Fruit fly (Drosophila melanogaster) whole organism, embryonic: ENCODE measurements around the gene DhpD.

Source experiments
- Antp ChIP-seq: fragments of 200-800 bp; sonication (Bioruptor generic); optimal IDR thresholded peaks from 3 replicates; lab custom pipeline; 2016; ENCODE audit warnings: missing biosample characterization, missing genetic modification characterization
- Asciz ChIP-seq: fragments of 200-800 bp; sonication (Bioruptor generic); optimal IDR thresholded peaks from 2 replicates; lab custom pipeline; 2017; ENCODE audit warnings: missing biosample characterization, mild to moderate bottlenecking, missing genetic modification characterization, missing genetic modification reagents
- Blimp-1 ChIP-seq: fragments of 200-800 bp; sonication (Bioruptor generic); optimal IDR thresholded peaks from 3 replicates; lab custom pipeline; 2018; ENCODE audit warnings: missing biosample characterization, missing genetic modification characterization, mild to moderate bottlenecking, moderate library complexity, missing genetic modification reagents
- CG11456 ChIP-seq: fragments of 200-800 bp; sonication (Bioruptor generic); IDR thresholded peaks from 3 replicates; pipeline ENCODE4 v1.3.6; 2022; ENCODE audit warnings: missing biosample characterization, missing genetic modification characterization
- CG11696 ChIP-seq: fragments of 200-800 bp; sonication (Bioruptor generic); IDR thresholded peaks from 2 replicates; pipeline ENCODE4 v1.3.6; 2022; ENCODE audit warnings: missing biosample characterization, missing genetic modification characterization
- CG11723 ChIP-seq: fragments of 200-800 bp; sonication (Bioruptor generic); optimal IDR thresholded peaks from 2 replicates; lab custom pipeline; 2017; ENCODE audit warnings: missing biosample characterization, mild to moderate bottlenecking, missing genetic modification characterization
- CG12769 ChIP-seq: fragments of 200-800 bp; sonication (Bioruptor generic); optimal IDR thresholded peaks from 2 replicates; lab custom pipeline; 2019; ENCODE audit warnings: missing biosample characterization, mild to moderate bottlenecking, missing genetic modification characterization, moderate library complexity
- CG13123 ChIP-seq: fragments of 200-800 bp; sonication (Bioruptor generic); optimal IDR thresholded peaks from 2 replicates; lab custom pipeline; 2016; ENCODE audit warnings: missing biosample characterization, missing genetic modification characterization
- CG15269 ChIP-seq: fragments of 200-800 bp; sonication (Bioruptor generic); optimal IDR thresholded peaks from 2 replicates; lab custom pipeline; 2018; ENCODE audit warnings: missing biosample characterization, mild to moderate bottlenecking, missing genetic modification characterization, moderate library complexity
- CG16779 ChIP-seq: fragments of 200-800 bp; sonication (Bioruptor generic); IDR thresholded peaks from 2 replicates; pipeline ENCODE4 v1.3.6; 2022; ENCODE audit warnings: missing biosample characterization, missing genetic modification characterization
- CG16863 ChIP-seq: fragments of 200-800 bp; sonication (Bioruptor generic); optimal IDR thresholded peaks from 3 replicates; lab custom pipeline; 2016; ENCODE audit warnings: missing biosample characterization, missing genetic modification characterization
- CG17328 ChIP-seq: fragments of 200-800 bp; sonication (Bioruptor generic); IDR thresholded peaks from 2 replicates; pipeline ENCODE4 v1.3.6; 2022; ENCODE audit warnings: missing biosample characterization, missing genetic modification characterization
- CG43689 ChIP-seq: fragments of 200-800 bp; sonication (Bioruptor generic); IDR thresholded peaks from 2 replicates; pipeline ENCODE4 v1.3.6; 2022; ENCODE audit warnings: missing biosample characterization, missing genetic modification characterization
- CG4404 ChIP-seq: fragments of 200-800 bp; sonication (Bioruptor generic); IDR thresholded peaks from 2 replicates; pipeline ENCODE4 v1.3.6; 2022; ENCODE audit warnings: missing biosample characterization, missing genetic modification characterization
- CG6854 ChIP-seq: fragments of 200-800 bp; sonication (Bioruptor generic); optimal IDR thresholded peaks from 3 replicates; lab custom pipeline; 2017; ENCODE audit warnings: missing biosample characterization, mild to moderate bottlenecking, missing genetic modification characterization
- CG7372 ChIP-seq: fragments of 200-800 bp; sonication (Bioruptor generic); IDR thresholded peaks from 2 replicates; pipeline ENCODE4 v1.3.6; 2022; ENCODE audit warnings: missing biosample characterization, missing genetic modification characterization
- CG8290 ChIP-seq, 3 experiments: fragments of 200-800 bp; sonication (Bioruptor generic); optimal IDR thresholded peaks; 2 replicates each; lab custom pipeline; 2016 to 2019; ENCODE audit warnings: missing biosample characterization in 3 of 3, missing genetic modification characterization in 3 of 3, mild to moderate bottlenecking in 2 of 3, moderate library complexity in 1 of 3
- CG8478 ChIP-seq: fragments of >200 bp; optimal IDR thresholded peaks from 2 replicates; lab custom pipeline; 2018
- CG9609 ChIP-seq: fragments of 200-800 bp; sonication (Bioruptor generic); optimal IDR thresholded peaks from 3 replicates; lab custom pipeline; 2016; ENCODE audit warnings: missing biosample characterization, missing genetic modification characterization
- CrebB ChIP-seq: fragments of 200-800 bp; sonication (Bioruptor generic); optimal IDR thresholded peaks from 3 replicates; lab custom pipeline; 2018; ENCODE audit warnings: missing biosample characterization, mild to moderate bottlenecking, missing genetic modification characterization
- Dip2 ChIP-seq: fragments of 200-800 bp; sonication (Bioruptor generic); IDR thresholded peaks from 2 replicates; pipeline ENCODE4 v1.3.6; 2022; ENCODE audit warnings: missing biosample characterization, missing genetic modification characterization
- Dip3 ChIP-seq: fragments of 200-800 bp; sonication (Bioruptor generic); optimal IDR thresholded peaks from 3 replicates; lab custom pipeline; 2016; ENCODE audit warnings: missing biosample characterization, missing genetic modification characterization
- GATAe ChIP-seq: fragments of 200-800 bp; sonication (Bioruptor generic); conservative IDR thresholded peaks from 2 replicates; pipeline ENCODE4 v1.3.6; 2022; ENCODE audit warnings: missing biosample characterization, missing genetic modification characterization
- Gug ChIP-seq: fragments of 200-800 bp; sonication (Bioruptor generic); IDR thresholded peaks from 4 replicates; pipeline ENCODE4 v1.3.6; 2022; ENCODE audit warnings: missing biosample characterization, missing genetic modification characterization
- H15 ChIP-seq: fragments of 200-800 bp; sonication (Bioruptor generic); IDR thresholded peaks from 3 replicates; pipeline ENCODE4 v1.3.6; 2022; ENCODE audit warnings: missing biosample characterization, missing genetic modification characterization
- HHEX ChIP-seq: fragments of 200-800 bp; sonication (Bioruptor generic); optimal IDR thresholded peaks from 3 replicates; lab custom pipeline; 2017; ENCODE audit warnings: missing biosample characterization, mild to moderate bottlenecking, missing genetic modification characterization, missing genetic modification reagents
- Mrtf ChIP-seq: fragments of 200-800 bp; sonication (Bioruptor generic); IDR thresholded peaks from 3 replicates; pipeline ENCODE4 v1.3.6; 2022; ENCODE audit warnings: missing biosample characterization, missing genetic modification characterization
- NC2β ChIP-seq: fragments of 200-800 bp; sonication (Bioruptor generic); optimal IDR thresholded peaks from 2 replicates; lab custom pipeline; 2016; ENCODE audit warnings: missing biosample characterization, missing genetic modification characterization
- NFAT ChIP-seq: fragments of 200-800 bp; sonication (Bioruptor generic); IDR thresholded peaks from 2 replicates; pipeline ENCODE4 v1.3.6; 2022; ENCODE audit warnings: missing biosample characterization, missing genetic modification characterization
- NfI ChIP-seq: fragments of 200-800 bp; sonication (Bioruptor generic); optimal IDR thresholded peaks from 3 replicates; lab custom pipeline; 2018; ENCODE audit warnings: missing biosample characterization, mild to moderate bottlenecking, missing genetic modification characterization, moderate library complexity
- Poxn ChIP-seq: fragments of 200-800 bp; sonication (Bioruptor generic); IDR thresholded peaks from 2 replicates; pipeline ENCODE4 v1.3.6; 2022; ENCODE audit warnings: missing biosample characterization, missing genetic modification characterization
- Stat92E ChIP-seq, 3 experiments: fragments of >200 bp in 2 of 3; fragments of 200-800 bp in 1 of 3; sonication (Bioruptor generic) in 1 of 3; optimal IDR thresholded peaks; 2 replicates each; lab custom pipeline; 2017 to 2019; ENCODE audit warnings: missing biosample characterization in 3 of 3, missing genetic modification characterization in 3 of 3, mild to moderate bottlenecking in 1 of 3, moderate library complexity in 1 of 3
- Tbp ChIP-seq: fragments of >200 bp; optimal IDR thresholded peaks from 2 replicates; lab custom pipeline; 2018; ENCODE audit warnings: missing biosample characterization, missing genetic modification characterization
- Vsx1 ChIP-seq: fragments of 200-800 bp; sonication (Bioruptor generic); optimal IDR thresholded peaks from 2 replicates; lab custom pipeline; 2017; ENCODE audit warnings: missing biosample characterization, mild to moderate bottlenecking, missing genetic modification characterization, missing genetic modification reagents
- ap ChIP-seq: fragments of 200-800 bp; sonication (Bioruptor generic); IDR thresholded peaks from 2 replicates; pipeline ENCODE4 v1.3.6; 2022; ENCODE audit warnings: missing biosample characterization, missing genetic modification characterization
- br ChIP-seq: fragments of >200 bp; optimal IDR thresholded peaks from 2 replicates; lab custom pipeline; 2017
- cg ChIP-seq: fragments of 200-800 bp; sonication (Bioruptor generic); optimal IDR thresholded peaks from 3 replicates; lab custom pipeline; 2019; ENCODE audit warnings: missing biosample characterization, mild to moderate bottlenecking, missing genetic modification characterization, moderate library complexity
- danr ChIP-seq: fragments of 200-800 bp; sonication (Bioruptor generic); IDR thresholded peaks from 2 replicates; pipeline ENCODE4 v1.3.6; 2022; ENCODE audit warnings: missing biosample characterization, missing genetic modification characterization
- dm ChIP-seq: fragments of 200-800 bp; sonication (Bioruptor generic); optimal IDR thresholded peaks from 3 replicates; lab custom pipeline; 2016; ENCODE audit warnings: missing biosample characterization, missing genetic modification characterization
- eyg ChIP-seq: fragments of 200-800 bp; sonication (Bioruptor generic); optimal IDR thresholded peaks from 3 replicates; lab custom pipeline; 2016; ENCODE audit warnings: missing biosample characterization, missing genetic modification characterization
- fru ChIP-seq: fragments of >200 bp; optimal IDR thresholded peaks from 2 replicates; lab custom pipeline; 2017
- ftz-f1 ChIP-seq: fragments of 200-800 bp; sonication (Bioruptor generic); optimal IDR thresholded peaks from 2 replicates; lab custom pipeline; 2016; ENCODE audit warnings: missing biosample characterization, missing genetic modification characterization
- gcm ChIP-seq: fragments of 200-800 bp; sonication (Bioruptor generic); optimal IDR thresholded peaks from 2 replicates; lab custom pipeline; 2019; ENCODE audit warnings: missing biosample characterization, mild to moderate bottlenecking, missing genetic modification characterization, moderate library complexity
- grau ChIP-seq: fragments of 200-800 bp; optimal IDR thresholded peaks from 3 replicates; lab custom pipeline; 2019; ENCODE audit warnings: missing biosample characterization, mild to moderate bottlenecking, missing genetic modification characterization, moderate library complexity
- gsb-n ChIP-seq: fragments of 200-800 bp; sonication (Bioruptor generic); optimal IDR thresholded peaks from 3 replicates; lab custom pipeline; 2018; ENCODE audit warnings: missing biosample characterization, mild to moderate bottlenecking, missing genetic modification characterization
- gt ChIP-seq: fragments of 200-800 bp; sonication (Bioruptor generic); IDR thresholded peaks from 2 replicates; pipeline ENCODE4 v1.3.6; 2022; ENCODE audit warnings: missing biosample characterization, missing genetic modification characterization
- insv ChIP-seq, 2 experiments: fragments of 200-800 bp; sonication (Bioruptor generic); optimal IDR thresholded peaks; 3 replicates each; lab custom pipeline; 2016 to 2018; ENCODE audit warnings: missing biosample characterization in 2 of 2, missing genetic modification characterization in 2 of 2
- lola ChIP-seq, 3 experiments: fragments of >200 bp in 2 of 3; fragments of 200-800 bp in 1 of 3; sonication (Bioruptor generic) in 1 of 3; optimal IDR thresholded peaks; 2 replicates each; lab custom pipeline; 2017 to 2019; ENCODE audit warnings: missing biosample characterization in 3 of 3, missing genetic modification characterization in 3 of 3, mild to moderate bottlenecking in 1 of 3, moderate library complexity in 1 of 3
- p53 ChIP-seq: fragments of 200-800 bp; sonication (Bioruptor generic); optimal IDR thresholded peaks from 2 replicates; lab custom pipeline; 2016; ENCODE audit warnings: missing biosample characterization, missing genetic modification characterization
- ro ChIP-seq: fragments of 200-800 bp; sonication (Bioruptor generic); IDR thresholded peaks from 2 replicates; pipeline ENCODE4 v1.3.6; 2022; ENCODE audit warnings: missing biosample characterization, missing genetic modification characterization
- toy ChIP-seq: fragments of 200-800 bp; sonication (Bioruptor generic); IDR thresholded peaks from 2 replicates; pipeline ENCODE4 v1.3.6; 2022; ENCODE audit warnings: missing biosample characterization, missing genetic modification characterization

DhpD gene

DNA sequence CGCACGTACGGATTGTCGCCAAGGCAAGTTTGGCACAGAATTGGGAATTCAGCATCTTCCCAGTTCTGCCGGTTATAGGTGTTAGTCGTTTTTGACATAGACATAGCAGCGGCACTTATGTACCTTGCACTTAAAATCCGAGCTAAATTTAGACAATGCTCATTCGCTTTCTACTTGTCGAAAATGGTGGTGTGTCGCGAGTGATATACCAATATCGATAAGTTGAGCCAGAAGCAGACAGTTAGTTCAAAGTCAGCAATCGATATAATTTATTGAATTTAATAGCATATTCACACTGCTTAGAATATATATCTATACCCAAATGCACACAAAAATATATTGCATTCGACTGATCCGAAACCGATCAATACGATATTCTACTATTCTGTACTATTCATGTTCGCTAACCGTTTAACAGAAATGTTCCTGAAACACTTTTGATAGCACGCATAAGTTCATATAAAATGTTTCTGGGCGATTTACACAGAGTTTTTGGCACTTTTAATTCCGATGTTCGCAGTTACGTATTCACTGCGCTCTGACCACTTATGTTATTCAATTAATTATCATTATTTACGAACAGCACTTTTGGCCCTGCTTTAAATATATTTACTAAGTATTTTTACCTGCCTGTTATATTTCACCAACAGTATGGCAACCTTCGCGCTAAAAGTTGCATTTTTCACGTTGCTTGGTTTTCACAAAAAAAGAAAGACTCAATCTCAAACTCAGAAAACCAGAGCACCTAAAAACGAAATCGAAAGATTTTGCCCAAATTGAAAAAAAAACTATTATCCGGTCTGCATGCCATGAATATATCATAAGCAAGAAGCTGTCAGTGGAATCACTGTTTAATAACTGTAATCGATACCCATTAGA lies 3.3 kb upstream of the DhpD start, which contains the start of gene CG14641 (continued):
- no peak for TF ChIP-seq H15
- no peak for TF ChIP-seq eyg
- TF ChIP-seq CG11723 (GFP tag; lab: Kevin White, UChicago): peak; percentile 64
- no peak for TF ChIP-seq CG8290 (GFP tag; optimal IDR thresholded peaks at IDR 0.05; lab: Kevin White, UChicago)
- peak in 1 of 2 experiments; percentile 42 for TF ChIP-seq CG8290 (tag; optimal IDR thresholded peaks at IDR 0.05; lab: Kevin White, UChicago)
- peak in 2 of 3 experiments; percentile 26 to 97 for TF ChIP-seq lola (GFP tag; optimal IDR thresholded peaks at IDR 0.05; lab: Kevin White, UChicago)
- TF ChIP-seq CG7372 (GFP tag; lab: Robert Waterston, UW): no peak
- no peak for TF ChIP-seq Dip3 (GFP tag; lab: Kevin White, UChicago)
- TF ChIP-seq Mrtf (GFP tag; lab: Robert Waterston, UW): no peak
- no peak for TF ChIP-seq danr (GFP tag; lab: Robert Waterston, UW)
- no peak for TF ChIP-seq CG12769 (tag; lab: Kevin White, UChicago)
- no peak for TF ChIP-seq CG8478 (lab: Kevin White, UChicago)
- TF ChIP-seq Stat92E (GFP tag; optimal IDR thresholded peaks at IDR 0.05; lab: Kevin White, UChicago): peak in 1 of 3 experiments; percentile 86
- TF ChIP-seq Vsx1: no peak
- TF ChIP-seq CG43689 (GFP tag; lab: Robert Waterston, UW): no peak
- TF ChIP-seq CrebB (tag; lab: Kevin White, UChicago): no peak
- TF ChIP-seq CG16863 (GFP tag; lab: Kevin White, UChicago): no peak
- no peak for TF ChIP-seq ro (GFP tag; lab: Robert Waterston, UW)
- no peak for TF ChIP-seq p53 (GFP tag; lab: Kevin White, UChicago)
- no peak for TF ChIP-seq CG11456
- no peak for TF ChIP-seq CG13123
- TF ChIP-seq GATAe (GFP tag; lab: Robert Waterston, UW): no peak
- no peak for TF ChIP-seq cg (GFP tag; lab: Kevin White, UChicago)
- TF ChIP-seq CG16779: no peak
- no peak for TF ChIP-seq CG4404 (GFP tag; lab: Robert Waterston, UW)
- TF ChIP-seq CG17328: no peak
- no peak for TF ChIP-seq CG6854 (GFP tag; lab: Kevin White, UChicago)
- TF ChIP-seq gsb-n: no peak
- TF ChIP-seq ap: 0 out of 2 replicates have a peak, but pooled peaks have one; percentile 11
- no peak for TF ChIP-seq Poxn
- no peak for TF ChIP-seq gt
- no peak for TF ChIP-seq CG11696 (GFP tag; lab: Robert Waterston, UW)
- no peak for TF ChIP-seq HHEX (GFP tag; lab: Kevin White, UChicago)
- TF ChIP-seq insv (GFP tag; optimal IDR thresholded peaks at IDR 0.05; lab: Kevin White, UChicago): no peak
- TF ChIP-seq Antp: no peak
- no peak for TF ChIP-seq CG15269
- TF ChIP-seq NfI (GFP tag; lab: Kevin White, UChicago): no peak
- no peak for TF ChIP-seq Dip2
- no peak for TF ChIP-seq NC2β (GFP tag; lab: Kevin White, UChicago)
- no peak for TF ChIP-seq gcm (GFP tag; lab: Kevin White, UChicago)
- TF ChIP-seq grau (tag; lab: Kevin White, UChicago): peak; percentile 1
- no peak for TF ChIP-seq Tbp (GFP tag; lab: Kevin White, UChicago)
- no peak for TF ChIP-seq Asciz (GFP tag; lab: Kevin White, UChicago)
- TF ChIP-seq fru (lab: Kevin White, UChicago): no peak
- no peak; the same call in 3 of the 4 replicates for TF ChIP-seq Gug (GFP tag; lab: Robert Waterston, UW)
- no peak for TF ChIP-seq NFAT (GFP tag; lab: Robert Waterston, UW)
- TF ChIP-seq ftz-f1 (GFP tag; lab: Kevin White, UChicago): no peak
- no peak for TF ChIP-seq CG9609 (GFP tag; lab: Kevin White, UChicago)
- no peak for TF ChIP-seq dm (GFP tag; lab: Kevin White, UChicago)
- TF ChIP-seq toy (GFP tag; lab: Robert Waterston, UW): no peak
- TF ChIP-seq br (lab: Kevin White, UChicago): no peak
- TF ChIP-seq Blimp-1 (GFP tag; lab: Kevin White, UChicago): no peak
